Worm (Caenorhabditis elegans) whole organism, young adult: Measurements from ENCODE around the gene pat-6.

Experiments
- D2030.7 ChIP-seq: fragments of 200-800 bp; sonication (Bioruptor generic); IDR thresholded peaks from 2 replicates; pipeline ENCODE4 v1.3.6; 2022; ENCODE audit warnings: missing genetic modification reagents, missing genetic modification characterization, missing compliant biosample characterization
- F10E7.11 ChIP-seq: sonication (generic microtip); optimal IDR thresholded peaks from 2 replicates; lab custom pipeline; 2017; ENCODE audit warnings: mild to moderate bottlenecking, missing genetic modification characterization, moderate library complexity, missing compliant biosample characterization
- F22D6.2 ChIP-seq: sonication (generic microtip); optimal IDR thresholded peaks from 2 replicates; lab custom pipeline; 2016; ENCODE audit warnings: mild to moderate bottlenecking, missing genetic modification characterization, missing compliant biosample characterization
- F23B12.7 ChIP-seq: sonication (generic microtip); optimal IDR thresholded peaks from 2 replicates; lab custom pipeline; 2017; ENCODE audit warnings: missing genetic modification characterization, mild to moderate bottlenecking, missing compliant biosample characterization, antibody characterized with exemption, moderate library complexity; ENCODE audit not compliant: insufficient read depth
- F33H1.4 ChIP-seq: fragments of 200-800 bp; sonication (Bioruptor generic); IDR thresholded peaks from 2 replicates; pipeline ENCODE4 v1.3.6; 2022; ENCODE audit warnings: missing genetic modification reagents, missing genetic modification characterization, missing compliant biosample characterization
- F39B2.1 ChIP-seq: fragments of 200-800 bp; sonication (Bioruptor generic); IDR thresholded peaks from 2 replicates; pipeline ENCODE4 v1.3.6; 2022; ENCODE audit warnings: missing genetic modification reagents, missing genetic modification characterization, missing compliant biosample characterization
- F49E8.2 ChIP-seq: sonication (generic microtip); optimal IDR thresholded peaks from 3 replicates; lab custom pipeline; 2017; ENCODE audit warnings: missing genetic modification characterization, mild to moderate bottlenecking, missing compliant biosample characterization, antibody characterized with exemption, moderate library complexity; ENCODE audit not compliant: insufficient read depth
- F52B5.7 ChIP-seq: sonication (generic microtip); optimal IDR thresholded peaks from 2 replicates; lab custom pipeline; 2016; ENCODE audit warnings: mild to moderate bottlenecking, missing genetic modification characterization, missing compliant biosample characterization
- F55B11.4 ChIP-seq: sonication (generic microtip); optimal IDR thresholded peaks from 2 replicates; lab custom pipeline; 2016; ENCODE audit warnings: missing compliant biosample characterization, missing genetic modification characterization, borderline replicate concordance; ENCODE audit not compliant: insufficient read depth
- Y53F4B.3 ChIP-seq: fragments of 200-800 bp; sonication (Bioruptor generic); IDR thresholded peaks from 2 replicates; pipeline ENCODE4 v1.3.6; 2022; ENCODE audit warnings: missing genetic modification reagents, missing genetic modification characterization, missing compliant biosample characterization
- Y53G8AR.9 ChIP-seq: fragments of 200-800 bp; sonication (Bioruptor generic); conservative IDR thresholded peaks from 2 replicates; pipeline ENCODE4 v1.3.6; 2022; ENCODE audit warnings: missing genetic modification reagents, missing genetic modification characterization, missing compliant biosample characterization
- Y79H2A.3 ChIP-seq: fragments of 200-800 bp; sonication (Bioruptor generic); conservative IDR thresholded peaks from 2 replicates; pipeline ENCODE4 v1.3.6; 2022; ENCODE audit warnings: missing genetic modification reagents, missing genetic modification characterization, missing compliant biosample characterization
- Y95B8A.8 ChIP-seq: fragments of 200-800 bp; sonication (Bioruptor generic); IDR thresholded peaks from 2 replicates; pipeline ENCODE4 v1.3.6; 2022; ENCODE audit warnings: missing genetic modification reagents, missing genetic modification characterization, missing compliant biosample characterization
- attf-6 ChIP-seq: fragments of 200-800 bp; sonication (Bioruptor generic); IDR thresholded peaks from 2 replicates; pipeline ENCODE4 v1.3.6; 2022; ENCODE audit warnings: missing genetic modification reagents, missing genetic modification characterization, missing compliant biosample characterization
- ccch-3 ChIP-seq: fragments of 200-800 bp; sonication (Bioruptor generic); optimal IDR thresholded peaks from 2 replicates; lab custom pipeline; 2018; ENCODE audit warnings: mild to moderate bottlenecking, missing genetic modification characterization, missing compliant biosample characterization
- cebp-1 ChIP-seq, 2 experiments: fragments of 200-800 bp in 1 of 2; sonication (Bioruptor generic) in 1 of 2; sonication (generic microtip) in 1 of 2; IDR thresholded peaks in 1 of 2; optimal IDR thresholded peaks in 1 of 2; 2 replicates each; pipeline versions ENCODE4 v1.3.6 to Lab custom; 2017 to 2022; ENCODE audit warnings: missing compliant biosample characterization in 2 of 2, missing genetic modification characterization in 2 of 2, mild to moderate bottlenecking in 1 of 2, missing genetic modification reagents in 1 of 2, moderate library complexity in 1 of 2
- ceh-27 ChIP-seq: fragments of 200-800 bp; sonication (Bioruptor generic); optimal IDR thresholded peaks from 2 replicates; lab custom pipeline; 2018; ENCODE audit warnings: mild to moderate bottlenecking, missing genetic modification characterization, moderate library complexity, missing compliant biosample characterization
- ceh-40 ChIP-seq: fragments of 200-800 bp; sonication (Bioruptor generic); IDR thresholded peaks from 2 replicates; pipeline ENCODE4 v1.3.6; 2022; ENCODE audit warnings: missing genetic modification characterization, missing compliant biosample characterization
- ceh-79 ChIP-seq: sonication (generic microtip); optimal IDR thresholded peaks from 2 replicates; lab custom pipeline; 2017; ENCODE audit warnings: mild to moderate bottlenecking, missing genetic modification characterization, missing compliant biosample characterization
- ceh-91 ChIP-seq: fragments of 200-800 bp; sonication (Bioruptor generic); IDR thresholded peaks from 2 replicates; pipeline ENCODE4 v1.3.6; 2022; ENCODE audit warnings: missing genetic modification reagents, missing genetic modification characterization, missing compliant biosample characterization
- die-1 ChIP-seq: sonication (generic microtip); optimal IDR thresholded peaks from 2 replicates; lab custom pipeline; 2016; ENCODE audit warnings: missing genotype, mild to moderate bottlenecking, missing genetic modification characterization, missing compliant biosample characterization
- dpff-1 ChIP-seq: sonication (generic microtip); optimal IDR thresholded peaks from 2 replicates; lab custom pipeline; 2017; ENCODE audit warnings: mild to moderate bottlenecking, missing genetic modification characterization, missing compliant biosample characterization
- efl-1 ChIP-seq: fragments of 150-350 bp; optimal IDR thresholded peaks from 2 replicates; lab custom pipeline; 2014; ENCODE audit warnings: missing biosample characterization, missing genetic modification reagents, missing genetic modification characterization
- egl-44 ChIP-seq: fragments of 200-800 bp; sonication (Bioruptor generic); IDR thresholded peaks from 2 replicates; pipeline ENCODE4 v1.3.6; 2022; ENCODE audit warnings: missing genetic modification reagents, missing genetic modification characterization, missing compliant biosample characterization
- him-1 ChIP-seq: sonication (generic microtip); optimal IDR thresholded peaks from 2 replicates; lab custom pipeline; 2016; ENCODE audit warnings: missing genotype, missing genetic modification reagents, missing genetic modification characterization, missing compliant biosample characterization
- hlh-12 ChIP-seq: sonication (generic microtip); optimal IDR thresholded peaks from 2 replicates; lab custom pipeline; 2016; ENCODE audit warnings: missing genetic modification characterization, missing compliant biosample characterization
- madf-8 ChIP-seq: fragments of 200-800 bp; sonication (Bioruptor generic); conservative IDR thresholded peaks from 2 replicates; pipeline ENCODE4 v1.3.6; 2022; ENCODE audit warnings: missing genetic modification reagents, missing genetic modification characterization, missing compliant biosample characterization
- mcd-1 ChIP-seq: fragments of 200-800 bp; sonication (Bioruptor generic); IDR thresholded peaks from 2 replicates; pipeline ENCODE4 v1.3.6; 2022; ENCODE audit warnings: missing genetic modification reagents, missing genetic modification characterization, missing compliant biosample characterization
- mes-4 ChIP-seq: sonication (generic microtip); optimal IDR thresholded peaks from 2 replicates; lab custom pipeline; 2016; ENCODE audit warnings: missing genotype, missing genetic modification characterization, missing compliant biosample characterization
- mxl-1 ChIP-seq: sonication (generic microtip); optimal IDR thresholded peaks from 2 replicates; lab custom pipeline; 2016; ENCODE audit warnings: missing genetic modification characterization, missing compliant biosample characterization
- nhr-120 ChIP-seq: fragments of 200-800 bp; sonication (Bioruptor generic); IDR thresholded peaks from 2 replicates; pipeline ENCODE4 v1.3.6; 2022; ENCODE audit warnings: missing genetic modification characterization, missing compliant biosample characterization
- nhr-179 ChIP-seq: sonication (generic microtip); optimal IDR thresholded peaks from 2 replicates; lab custom pipeline; 2016; ENCODE audit warnings: mild to moderate bottlenecking, missing genetic modification characterization, missing compliant biosample characterization
- pha-4 ChIP-seq: fragments of 150-350 bp; sonication (generic microtip); optimal IDR thresholded peaks from 2 replicates; lab custom pipeline; 2014; ENCODE audit warnings: missing biosample characterization, missing genetic modification reagents, missing genetic modification characterization
- snpc-1.1 ChIP-seq: sonication (generic microtip); optimal IDR thresholded peaks from 2 replicates; lab custom pipeline; 2017; ENCODE audit warnings: missing genetic modification characterization, mild to moderate bottlenecking, missing compliant biosample characterization, antibody characterized with exemption, moderate library complexity, missing genotype, missing genetic modification reagents; ENCODE audit not compliant: insufficient read depth
- unc-62 ChIP-seq: fragments of 150-350 bp; optimal IDR thresholded peaks from 2 replicates; lab custom pipeline; 2014; ENCODE audit warnings: missing biosample characterization, missing genetic modification reagents, missing genetic modification characterization
- ztf-18 ChIP-seq: sonication (generic microtip); optimal IDR thresholded peaks from 2 replicates; lab custom pipeline; 2016; ENCODE audit warnings: missing genotype, mild to moderate bottlenecking, missing genetic modification characterization, missing compliant biosample characterization
- ztf-22 ChIP-seq: fragments of 200-800 bp; sonication (Bioruptor generic); optimal IDR thresholded peaks from 2 replicates; lab custom pipeline; 2018; ENCODE audit warnings: mild to moderate bottlenecking, missing genetic modification characterization, moderate library complexity, missing compliant biosample characterization
- ztf-25 ChIP-seq: fragments of 200-800 bp; sonication (Bioruptor generic); IDR thresholded peaks from 2 replicates; pipeline ENCODE4 v1.3.6; 2022; ENCODE audit warnings: missing genetic modification reagents, missing genetic modification characterization, missing compliant biosample characterization
- ztf-26 ChIP-seq: sonication (generic microtip); optimal IDR thresholded peaks from 2 replicates; lab custom pipeline; 2017; ENCODE audit warnings: missing genetic modification characterization, missing compliant biosample characterization
- ztf-3 ChIP-seq: fragments of 200-800 bp; sonication (Bioruptor generic); optimal IDR thresholded peaks from 2 replicates; lab custom pipeline; 2018; ENCODE audit warnings: mild to moderate bottlenecking, missing genetic modification characterization, missing compliant biosample characterization

pat-6 gene

DNA sequence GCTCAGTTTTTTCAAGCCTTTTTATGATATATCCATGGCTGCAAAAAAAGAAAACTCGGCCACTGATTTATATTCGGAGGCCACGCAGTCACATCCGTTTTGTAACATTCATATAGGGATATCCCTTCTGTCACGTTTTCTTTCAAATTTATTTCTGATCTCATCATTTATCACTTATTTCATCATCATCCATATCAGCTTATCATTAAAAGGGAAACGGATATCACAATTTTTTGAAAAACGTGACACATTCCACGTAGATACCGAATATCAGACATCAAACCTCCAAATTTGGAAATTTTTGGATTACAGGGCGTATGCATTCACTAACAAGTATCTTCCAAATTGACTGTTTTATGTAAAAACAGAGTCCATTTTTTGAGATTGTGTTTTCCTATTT, 38.7 kb upstream of the pat-6 start:
- TF ChIP-seq cebp-1 (GFP tag; IDR thresholded peaks at IDR 0.05; lab: Robert Waterston, UW): no peak
- TF ChIP-seq cebp-1 (tag; optimal IDR thresholded peaks at IDR 0.05; lab: Kevin White, UChicago): peak; percentile 55
- no peak for TF ChIP-seq F10E7.11 (tag; lab: Kevin White, UChicago)

- no peak for TF ChIP-seq F52B5.7
- no peak for TF ChIP-seq Y95B8A.8 (GFP tag; lab: Robert Waterston, UW)
- no peak for TF ChIP-seq mxl-1 (tag; lab: Kevin White, UChicago)
- no peak for TF ChIP-seq ceh-40 (GFP tag; lab: Robert Waterston, UW)
- TF ChIP-seq F55B11.4 (tag; lab: Kevin White, UChicago): no peak
- no peak for TF ChIP-seq hlh-12 (tag; lab: Kevin White, UChicago)
- no peak for TF ChIP-seq ceh-27 (GFP tag; lab: Kevin White, UChicago)
- TF ChIP-seq efl-1 (GFP tag; lab: Kevin White, UChicago): no peak
- no peak for TF ChIP-seq ztf-22
- no peak for TF ChIP-seq ztf-25 (GFP tag; lab: Robert Waterston, UW)
- no peak for TF ChIP-seq unc-62 (GFP tag; lab: Kevin White, UChicago)
- TF ChIP-seq F33H1.4 (GFP tag; lab: Robert Waterston, UW): no peak
- TF ChIP-seq F23B12.7: no peak
- no peak for TF ChIP-seq F10E7.11 (tag; lab: Kevin White, UChicago)
- TF ChIP-seq ztf-18 (tag; lab: Kevin White, UChicago): no peak
- no peak for TF ChIP-seq him-1 (tag; lab: Kevin White, UChicago)
- TF ChIP-seq snpc-1.1 (tag; lab: Kevin White, UChicago): no peak
Measured at ce11 chrIV:300307-300706, 36.3 kb upstream of the pat-6 start.

- no peak for TF ChIP-seq ztf-26 (tag; lab: Kevin White, UChicago)
- no peak for TF ChIP-seq mcd-1 (GFP tag; lab: Robert Waterston, UW)
- TF ChIP-seq pha-4 (tag; lab: Kevin White, UChicago): no peak
- TF ChIP-seq Y79H2A.3: no peak
- no peak for TF ChIP-seq F22D6.2 (tag; lab: Kevin White, UChicago)
- TF ChIP-seq Y95B8A.8 (GFP tag; lab: Robert Waterston, UW): no peak
- TF ChIP-seq egl-44: no peak
- no peak for TF ChIP-seq mes-4 (tag; lab: Kevin White, UChicago)
- TF ChIP-seq ceh-79: no peak
- TF ChIP-seq F49E8.2 (tag; lab: Kevin White, UChicago): no peak
- TF ChIP-seq hlh-12 (tag; lab: Kevin White, UChicago): no peak
- no peak for TF ChIP-seq ceh-40 (GFP tag; lab: Robert Waterston, UW)
- TF ChIP-seq D2030.7 (GFP tag; lab: Robert Waterston, UW): no peak
- TF ChIP-seq Y53G8AR.9: no peak
- TF ChIP-seq die-1 (tag; lab: Kevin White, UChicago): no peak
- TF ChIP-seq F33H1.4 (GFP tag; lab: Robert Waterston, UW): no peak
- no peak for TF ChIP-seq ceh-91 (GFP tag; lab: Robert Waterston, UW)
Measured at ce11 chrIV:299190-299589, 35.2 kb upstream of the pat-6 start.

DNA sequence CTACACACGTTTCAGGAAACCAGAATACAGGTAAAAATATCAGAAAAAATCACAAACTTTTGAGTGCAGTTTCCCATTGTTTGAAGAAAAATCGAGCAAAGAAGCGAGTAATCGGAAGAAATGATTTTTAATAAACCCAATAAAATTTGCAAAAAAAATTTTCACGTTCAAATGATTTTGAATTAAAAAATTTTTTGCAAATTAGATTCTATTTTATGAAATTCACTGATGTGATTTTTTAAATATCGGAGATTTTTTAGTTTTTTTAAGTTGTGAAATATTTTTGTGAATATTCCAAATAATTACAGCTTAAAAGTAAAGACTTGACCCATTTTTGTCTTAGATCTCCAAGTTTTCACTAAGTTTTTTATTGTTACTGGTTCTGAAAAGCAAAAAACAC, 34.2 kb upstream of the pat-6 start, which contains the start of gene pnp-1:
Gene pnp-1, minus strand, starts transcription at position 101 of the 400 bp plus-strand sequence.
- TF ChIP-seq nhr-179 (tag; lab: Kevin White, UChicago) (no peak), dpff-1 (no peak), ccch-3 (no peak), attf-6 (GFP tag; lab: Robert Waterston, UW) (no peak), nhr-120 (GFP tag; lab: Robert Waterston, UW) (no peak), ztf-3 (GFP tag; lab: Kevin White, UChicago) (no peak), D2030.7 (GFP tag; lab: Robert Waterston, UW) (no peak), F39B2.1 (GFP tag; lab: Robert Waterston, UW) (no peak), F10E7.11 (tag; lab: Kevin White, UChicago) (no peak), madf-8 (GFP tag; lab: Robert Waterston, UW) (no peak), Y53F4B.3 (GFP tag; lab: Robert Waterston, UW) (no peak)
